Fruit fly (Drosophila melanogaster): ENCODE measurements around the gene CG15385.
A peak's percentile ranks its signal among the peaks of the same experiment; 100 is the strongest.

Gene CG15385

DNA sequence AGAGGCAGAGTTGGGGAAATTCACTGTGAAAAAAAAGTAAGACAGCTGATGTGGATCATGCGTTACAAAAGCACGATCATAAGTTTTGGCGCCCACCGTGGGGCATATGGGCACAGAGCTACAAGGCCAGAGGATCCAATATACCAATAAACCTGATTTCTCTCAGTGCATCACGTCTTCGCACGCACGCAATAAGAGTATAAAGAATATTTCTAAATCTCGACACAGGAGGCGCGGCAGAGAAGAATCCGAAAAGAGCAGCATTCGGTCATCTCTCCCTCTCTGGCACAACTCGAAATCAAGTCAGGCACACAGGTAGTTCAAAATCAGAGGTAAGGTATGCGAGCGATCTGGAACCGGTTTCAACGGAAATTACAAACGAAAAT is 48.8 kb downstream of the CG15385 start (continued):
- TF ChIP-seq CG9727 (GFP tag; optimal IDR thresholded peaks at IDR 0.05) (peak; percentile 95), hbn (GFP tag; IDR thresholded peaks at IDR 0.05; ENCODE audit: partially characterized antibody) (no peak), CG7556 (GFP tag; optimal IDR thresholded peaks at IDR 0.05) (peak; percentile 87), Fer2 (tag; optimal IDR thresholded peaks at IDR 0.05) (no peak), CG11696 (GFP tag; IDR thresholded peaks at IDR 0.05) (peak; percentile 81), Hr78 (GFP tag; optimal IDR thresholded peaks at IDR 0.05) (peak in 1 of 2 experiments; percentile 51), CG7963 (GFP tag; IDR thresholded peaks at IDR 0.05; ENCODE audit: partially characterized antibody) (no peak), usp (GFP tag; optimal IDR thresholded peaks at IDR 0.05) (no peak), cad (GFP tag; optimal IDR thresholded peaks at IDR 0.05) (peak; percentile 29), tll (GFP tag; optimal IDR thresholded peaks at IDR 0.05) (peak in 1 of 2 experiments; percentile 56), ftz-f1 (GFP tag; optimal IDR thresholded peaks at IDR 0.05) (peak; percentile 39), bab2 (GFP tag; optimal IDR thresholded peaks at IDR 0.05) (peak; percentile 94), amos (GFP tag; IDR thresholded peaks at IDR 0.05; ENCODE audit: partially characterized antibody) (no peak), CG10979 (tag; optimal IDR thresholded peaks at IDR 0.05) (peak; percentile 95), CG10565 (GFP tag; optimal IDR thresholded peaks at IDR 0.05) (peak; percentile 17), ara (GFP tag; IDR thresholded peaks at IDR 0.05) (peak; percentile 97), Drgx (GFP tag; IDR thresholded peaks at IDR 0.05) (peak; percentile 91), Dip3 (GFP tag; optimal IDR thresholded peaks at IDR 0.05) (peak; percentile 71), CG6175 (GFP tag; IDR thresholded peaks at IDR 0.05) (peak; percentile 53), CG17612 (GFP tag; IDR thresholded peaks at IDR 0.05) (peak; percentile 73), HLHmδ (GFP tag; optimal IDR thresholded peaks at IDR 0.05) (peak; percentile 16), pb (GFP tag; optimal IDR thresholded peaks at IDR 0.05) (peak; percentile 90), CG3065 (GFP tag; optimal IDR thresholded peaks at IDR 0.05) (peak; percentile 75), HHEX (GFP tag; optimal IDR thresholded peaks at IDR 0.05) (peak; percentile 80), aop (GFP tag; IDR thresholded peaks at IDR 0.05) (peak; percentile 97), run (tag; optimal IDR thresholded peaks at IDR 0.05) (no peak), CG17186 (GFP tag; optimal IDR thresholded peaks at IDR 0.05) (peak; percentile 64), CG43689 (GFP tag; IDR thresholded peaks at IDR 0.05) (peak; percentile 65), sima (GFP tag; optimal IDR thresholded peaks at IDR 0.05) (peak; percentile 68), ATbp (GFP tag; optimal IDR thresholded peaks at IDR 0.05) (peak; percentile 89), CG31441 (GFP tag; IDR thresholded peaks at IDR 0.05) (peak; percentile 91), vvl (GFP tag; IDR thresholded peaks at IDR 0.05) (peak; percentile 96), lilli (GFP tag; optimal IDR thresholded peaks at IDR 0.05) (peak; percentile 82), zf30C (GFP tag; optimal IDR thresholded peaks at IDR 0.05) (peak; percentile 98), NfI (GFP tag; optimal IDR thresholded peaks at IDR 0.05) (peak; percentile 74), CG4282 (GFP tag; optimal IDR thresholded peaks at IDR 0.05) (peak; percentile 58), Lpt (GFP tag; optimal IDR thresholded peaks at IDR 0.05) (no peak), toy (GFP tag; IDR thresholded peaks at IDR 0.05) (peak; percentile 81), Fer3 (tag; optimal IDR thresholded peaks at IDR 0.05) (peak; percentile 73), emc (GFP tag; optimal IDR thresholded peaks at IDR 0.05) (peak; percentile 75), CG12155 (GFP tag; optimal IDR thresholded peaks at IDR 0.05) (peak; percentile 69), shn (GFP tag; optimal IDR thresholded peaks at IDR 0.05) (peak; percentile 89), cas (GFP tag; IDR thresholded peaks at IDR 0.05) (peak; percentile 78), CG13424 (tag; optimal IDR thresholded peaks at IDR 0.05) (peak; percentile 82), croc (GFP tag; conservative IDR thresholded peaks at IDR 0.05) (peak; percentile 92), grau (tag; optimal IDR thresholded peaks at IDR 0.05) (peak; percentile 82), zfh1 (GFP tag; IDR thresholded peaks at IDR 0.05) (peak; percentile 98), sob (GFP tag; IDR thresholded peaks at IDR 0.05) (peak; percentile 90), CG15601 (tag; optimal IDR thresholded peaks at IDR 0.05) (peak; percentile 86), dmrt11E (tag; optimal IDR thresholded peaks at IDR 0.05) (peak; percentile 97), CG10147 (GFP tag; optimal IDR thresholded peaks at IDR 0.05) (peak; percentile 45)
